In genomic region chr2L:13967846-13968350, dm6 we compare ENCODE assay signal across 3 fruit fly cellular contexts.
A peak's percentile ranks its signal among the peaks of the same experiment; 100 is the strongest.
TF ChIP-seq lines count a peak whose summit lies in the region.

Gene NimB3 (minus strand): TSS chr2L:13967985.

- no peak for TF ChIP-seq CTCF in whole organism, embryonic (GFP tag; optimal IDR thresholded peaks at IDR 0.05; lab: Kevin White, UChicago)

TF ChIP-seq in whole organism, embryonic, 481 proteins besides CTCF, POLR2A, EP300 and RAD21:
- TF ChIP-seq Drgx (GFP tag; IDR thresholded peaks at IDR 0.05; lab: Robert Waterston, UW): 0 out of 2 replicates have a peak, but pooled peaks have one; percentile 14
- peak; percentile 51 for TF ChIP-seq D19B (GFP tag; optimal IDR thresholded peaks at IDR 0.05; lab: Kevin White, UChicago)
- TF ChIP-seq Elba2 (GFP tag; optimal IDR thresholded peaks at IDR 0.05; lab: Kevin White, UChicago): no peak
- TF ChIP-seq CG10274 (GFP tag; optimal IDR thresholded peaks at IDR 0.05; lab: Kevin White, UChicago): no peak
- no peak for TF ChIP-seq CG1832 (GFP tag; optimal IDR thresholded peaks at IDR 0.05; lab: Kevin White, UChicago)
- TF ChIP-seq CG1792 (GFP tag; optimal IDR thresholded peaks at IDR 0.05; lab: Kevin White, UChicago): no peak
- no peak for TF ChIP-seq Dad (GFP tag; optimal IDR thresholded peaks at IDR 0.05; lab: Kevin White, UChicago)
- TF ChIP-seq Blimp-1 (GFP tag; optimal IDR thresholded peaks at IDR 0.05; lab: Kevin White, UChicago): peak; percentile 15
- TF ChIP-seq D19A (tag; optimal IDR thresholded peaks at IDR 0.05; lab: Kevin White, UChicago): peak; percentile 24
TF ChIP-seq in whole organism, embryonic: peak in this region for 4.

TF ChIP-seq in whole organism, prepupa, 60 proteins besides CTCF, POLR2A, EP300 and RAD21:
- TF ChIP-seq Eip78C (GFP tag; lab: Kevin White, UChicago) (peak; percentile 61), CG31627 (GFP tag; optimal IDR thresholded peaks at IDR 0.05; lab: Kevin White, UChicago) (peak; percentile 27), CG6808 (GFP tag; optimal IDR thresholded peaks at IDR 0.05; lab: Kevin White, UChicago) (no peak), ss (GFP tag; optimal IDR thresholded peaks at IDR 0.05; lab: Kevin White, UChicago) (no peak), cyc (GFP tag; optimal IDR thresholded peaks at IDR 0.05; lab: Kevin White, UChicago) (no peak), eg (GFP tag; IDR thresholded peaks at IDR 0.05; lab: Robert Waterston, UW) (no peak), CG10631 (GFP tag; optimal IDR thresholded peaks at IDR 0.05; lab: Kevin White, UChicago) (no peak), CG11902 (GFP tag; optimal IDR thresholded peaks at IDR 0.05; lab: Kevin White, UChicago) (no peak), CG15336 (GFP tag; IDR thresholded peaks at IDR 0.05; lab: Robert Waterston, UW) (no peak), fkh (GFP tag; optimal IDR thresholded peaks at IDR 0.05; lab: Kevin White, UChicago) (no peak), CG16779 (tag; optimal IDR thresholded peaks at IDR 0.05; lab: Kevin White, UChicago) (no peak), vri (GFP tag; optimal IDR thresholded peaks at IDR 0.05; lab: Kevin White, UChicago) (peak; percentile 1), spab (GFP tag; optimal IDR thresholded peaks at IDR 0.05; lab: Kevin White, UChicago) (no peak), fd85E (GFP tag; optimal IDR thresholded peaks at IDR 0.05; lab: Kevin White, UChicago) (no peak), CG8319 (GFP tag; optimal IDR thresholded peaks at IDR 0.05; lab: Kevin White, UChicago) (no peak), topi (GFP tag; optimal IDR thresholded peaks at IDR 0.05; lab: Kevin White, UChicago) (peak; percentile 24), Smox (GFP tag; optimal IDR thresholded peaks at IDR 0.05; lab: Kevin White, UChicago) (peak; percentile 5), Sox14 (GFP tag; optimal IDR thresholded peaks at IDR 0.05; lab: Kevin White, UChicago) (no peak), fd59A (GFP tag; optimal IDR thresholded peaks at IDR 0.05; lab: Kevin White, UChicago) (no peak), achi (GFP tag; optimal IDR thresholded peaks at IDR 0.05; lab: Kevin White, UChicago) (no peak), svp (GFP tag; lab: Kevin White, UChicago) (peak; percentile 97), dac (GFP tag; optimal IDR thresholded peaks at IDR 0.05; lab: Kevin White, UChicago) (no peak), Ets96B (tag; optimal IDR thresholded peaks at IDR 0.05; lab: Kevin White, UChicago) (no peak), lz (GFP tag; optimal IDR thresholded peaks at IDR 0.05; lab: Kevin White, UChicago) (no peak), Met (GFP tag; optimal IDR thresholded peaks at IDR 0.05; lab: Kevin White, UChicago) (no peak), dsx (GFP tag; optimal IDR thresholded peaks at IDR 0.05; lab: Kevin White, UChicago; ENCODE audit: poor library complexity, severe bottlenecking) (no peak), CG8632 (GFP tag; optimal IDR thresholded peaks at IDR 0.05; lab: Kevin White, UChicago) (no peak), CG11762 (GFP tag; optimal IDR thresholded peaks at IDR 0.05; lab: Kevin White, UChicago; ENCODE audit: insufficient read depth) (no peak), CG3919 (GFP tag; optimal IDR thresholded peaks at IDR 0.05; lab: Kevin White, UChicago) (no peak), CG32006 (GFP tag; optimal IDR thresholded peaks at IDR 0.05; lab: Kevin White, UChicago) (peak; percentile 13), CG10669 (GFP tag; optimal IDR thresholded peaks at IDR 0.05; lab: Kevin White, UChicago) (no peak), Sox102F (GFP tag; optimal IDR thresholded peaks at IDR 0.05; lab: Kevin White, UChicago) (peak; percentile 5), Hr39 (GFP tag; optimal IDR thresholded peaks at IDR 0.05; lab: Kevin White, UChicago) (peak; percentile 3), pdm3 (GFP tag; optimal IDR thresholded peaks at IDR 0.05; lab: Kevin White, UChicago) (no peak), CG9139 (GFP tag; optimal IDR thresholded peaks at IDR 0.05; lab: Kevin White, UChicago) (no peak), CG6854 (GFP tag; optimal IDR thresholded peaks at IDR 0.05; lab: Kevin White, UChicago) (no peak), CG6163 (GFP tag; IDR thresholded peaks at IDR 0.05; lab: Robert Waterston, UW) (no peak), Blimp-1 (GFP tag; optimal IDR thresholded peaks at IDR 0.05; lab: Kevin White, UChicago) (no peak)

TF ChIP-seq in whole organism, wandering third instar larva, 38 proteins besides CTCF, POLR2A, EP300 and RAD21:
- TF ChIP-seq GATAd (GFP tag; optimal IDR thresholded peaks at IDR 0.05; lab: Kevin White, UChicago): no peak
- no peak for TF ChIP-seq psq (GFP tag; optimal IDR thresholded peaks at IDR 0.05; lab: Kevin White, UChicago)
- TF ChIP-seq lola (GFP tag; optimal IDR thresholded peaks at IDR 0.05; lab: Kevin White, UChicago): no peak
- no peak for TF ChIP-seq Hr83 (GFP tag; optimal IDR thresholded peaks at IDR 0.05; lab: Kevin White, UChicago; ENCODE audit: poor library complexity, severe bottlenecking)
- TF ChIP-seq foxo (GFP tag; optimal IDR thresholded peaks at IDR 0.05; lab: Kevin White, UChicago): no peak
- TF ChIP-seq Hnf4 (GFP tag; optimal IDR thresholded peaks at IDR 0.05; lab: Kevin White, UChicago): no peak
- peak; percentile 9 for TF ChIP-seq woc (GFP tag; optimal IDR thresholded peaks at IDR 0.05; lab: Kevin White, UChicago)
- TF ChIP-seq HLH106 (tag; optimal IDR thresholded peaks at IDR 0.05; lab: Kevin White, UChicago): no peak
- TF ChIP-seq sv (GFP tag; optimal IDR thresholded peaks at IDR 0.05; lab: Kevin White, UChicago): no peak
- TF ChIP-seq OdsH (GFP tag; optimal IDR thresholded peaks at IDR 0.05; lab: Kevin White, UChicago): no peak
- TF ChIP-seq Jra (GFP tag; optimal IDR thresholded peaks at IDR 0.05; lab: Kevin White, UChicago): no peak
- no peak for TF ChIP-seq dmrt93B (GFP tag; optimal IDR thresholded peaks at IDR 0.05; lab: Kevin White, UChicago)
- TF ChIP-seq N (GFP tag; optimal IDR thresholded peaks at IDR 0.05; lab: Kevin White, UChicago): no peak
- TF ChIP-seq Vsx2 (GFP tag; optimal IDR thresholded peaks at IDR 0.05; lab: Kevin White, UChicago; ENCODE audit: partially characterized antibody): no peak
- no peak for TF ChIP-seq Rel (GFP tag; optimal IDR thresholded peaks at IDR 0.05; lab: Kevin White, UChicago)
- TF ChIP-seq Rel (tag; optimal IDR thresholded peaks at IDR 0.05; lab: Kevin White, UChicago): peak; percentile 93
- TF ChIP-seq Myc (optimal IDR thresholded peaks at IDR 0.05; lab: Kevin White, UChicago): no peak
- TF ChIP-seq jim (GFP tag; optimal IDR thresholded peaks at IDR 0.05; lab: Kevin White, UChicago): no peak
- no peak for TF ChIP-seq CG32264 (GFP tag; optimal IDR thresholded peaks at IDR 0.05; lab: Kevin White, UChicago)
- peak; percentile 41 for TF ChIP-seq h (GFP tag; optimal IDR thresholded peaks at IDR 0.05; lab: Kevin White, UChicago)
- peak; percentile 60 for TF ChIP-seq br (GFP tag; optimal IDR thresholded peaks at IDR 0.05; lab: Kevin White, UChicago)
- TF ChIP-seq Abd-B (GFP tag; optimal IDR thresholded peaks at IDR 0.05; lab: Kevin White, UChicago): no peak
- TF ChIP-seq sage (GFP tag; optimal IDR thresholded peaks at IDR 0.05; lab: Kevin White, UChicago): no peak

Comparison
In these comparisons a context has a peak if more than half of its experiments do, and no peak if none do; other contexts are left out.
1. Of the 7 proteins assayed by ChIP-seq in both whole organism, embryonic and whole organism, prepupa: peak only in whole organism, embryonic: Blimp-1; only in whole organism, prepupa: Hr39 and Sox102F; in both: none; in neither: 4.